Worm (Caenorhabditis elegans): ENCODE results near the gene snr-3.

- TF ChIP-seq F22D6.2 (tag; optimal IDR thresholded peaks at IDR 0.05) = no peak
- TF ChIP-seq ceh-100 (GFP tag; IDR thresholded peaks at IDR 0.05) = no peak
- TF ChIP-seq unc-62 (GFP tag; optimal IDR thresholded peaks at IDR 0.05) = no peak
These were observed 7.6 kb upstream of the snr-3 start for ce11 chrII:6497137-6497536.
